Worm (Caenorhabditis elegans) whole organism, L1 larva: Measurements from ENCODE around the gene chca-1.
A peak's percentile ranks its signal among the peaks of the same experiment; 100 is the strongest.

Source experiments
- C16A3.4 ChIP-seq: fragments of 150-350 bp; optimal IDR thresholded peaks from 2 replicates; lab custom pipeline; 2014; ENCODE audit warnings: missing biosample characterization, missing genetic modification characterization
- F16B12.6 ChIP-seq: fragments of 150-350 bp; optimal IDR thresholded peaks from 2 replicates; lab custom pipeline; 2014; ENCODE audit warnings: missing biosample characterization, missing genetic modification characterization
- Y116A8C.19 ChIP-seq: sonication (generic microtip); optimal IDR thresholded peaks from 2 replicates; lab custom pipeline; 2016; ENCODE audit warnings: missing compliant biosample characterization, missing genetic modification characterization, borderline replicate concordance
- alr-1 ChIP-seq: fragments of 200-800 bp; sonication (Bioruptor generic); optimal IDR thresholded peaks from 2 replicates; lab custom pipeline; 2018; ENCODE audit warnings: borderline replicate concordance, mild to moderate bottlenecking, missing genetic modification characterization, missing compliant biosample characterization
- blmp-1 ChIP-seq: fragments of 150-350 bp; optimal IDR thresholded peaks from 2 replicates; lab custom pipeline; 2014; ENCODE audit warnings: missing biosample characterization, missing genetic modification characterization
- ceh-63 ChIP-seq: fragments of 200-800 bp; sonication (Bioruptor generic); optimal IDR thresholded peaks from 2 replicates; lab custom pipeline; 2018; ENCODE audit warnings: mild to moderate bottlenecking, missing genetic modification characterization, missing compliant biosample characterization
- ceh-8 ChIP-seq: fragments of 200-800 bp; sonication (Bioruptor generic); optimal IDR thresholded peaks from 2 replicates; lab custom pipeline; 2018; ENCODE audit warnings: mild to moderate bottlenecking, missing genetic modification characterization, moderate library complexity, missing compliant biosample characterization
- ceh-90 ChIP-seq: sonication (generic microtip); optimal IDR thresholded peaks from 2 replicates; lab custom pipeline; 2016; ENCODE audit warnings: missing genetic modification characterization, missing compliant biosample characterization
- ces-1 ChIP-seq: fragments of 150-350 bp; optimal IDR thresholded peaks from 2 replicates; lab custom pipeline; 2014; ENCODE audit warnings: missing biosample characterization, missing genetic modification reagents, missing genetic modification characterization
- efl-1 ChIP-seq, 4 experiments: fragments of 150-350 bp; optimal IDR thresholded peaks in 3 of 4; peaks in 1 of 4; 1 replicate in 1 of 4; 2 replicates in 3 of 4; lab custom pipeline; 2014; ENCODE audit warnings: missing biosample characterization in 2 of 4, missing genetic modification characterization in 2 of 4, missing genetic modification reagents in 2 of 4
- efl-3 ChIP-seq: fragments of 200-800 bp; sonication (Bioruptor generic); optimal IDR thresholded peaks from 2 replicates; lab custom pipeline; 2018; ENCODE audit warnings: mild to moderate bottlenecking, missing genetic modification characterization, missing compliant biosample characterization
- egl-27 ChIP-seq, 2 experiments: fragments of 150-350 bp in 1 of 2; sonication (generic microtip); optimal IDR thresholded peaks; 3 replicates each; lab custom pipeline; 2017 to 2018; ENCODE audit warnings: missing biosample characterization in 2 of 2, missing genetic modification characterization in 2 of 2, missing genetic modification reagents in 2 of 2
- elt-3 ChIP-seq, 6 experiments: fragments of 150-350 bp in 1 of 6; sonication (generic microtip); optimal IDR thresholded peaks; 2 replicates each; lab custom pipeline; 2017 to 2018; ENCODE audit warnings: missing biosample characterization in 6 of 6, missing genetic modification characterization in 6 of 6, inconsistent platforms in 1 of 6
- fkh-8 ChIP-seq: sonication (generic microtip); optimal IDR thresholded peaks from 2 replicates; lab custom pipeline; 2016; ENCODE audit warnings: mild to moderate bottlenecking, missing genetic modification characterization, missing compliant biosample characterization
- fos-1 ChIP-seq: fragments of 150-350 bp; optimal IDR thresholded peaks from 2 replicates; lab custom pipeline; 2014; ENCODE audit warnings: missing biosample characterization, missing genetic modification characterization
- grh-1 ChIP-seq: fragments of 200-800 bp; sonication (Bioruptor generic); IDR thresholded peaks from 2 replicates; pipeline ENCODE4 v1.3.6; 2022; ENCODE audit warnings: missing genetic modification reagents, missing genetic modification characterization, missing compliant biosample characterization
- hlh-17 ChIP-seq: fragments of 200-800 bp; sonication (Bioruptor generic); optimal IDR thresholded peaks from 2 replicates; lab custom pipeline; 2018; ENCODE audit warnings: missing genetic modification characterization, mild to moderate bottlenecking, missing compliant biosample characterization, moderate library complexity, borderline replicate concordance
- hpl-2 ChIP-seq: fragments of 150-350 bp; optimal IDR thresholded peaks from 2 replicates; lab custom pipeline; 2014; ENCODE audit warnings: missing biosample characterization, missing genetic modification reagents, missing genetic modification characterization
- isw-1 ChIP-seq: fragments of 200-800 bp; sonication (Bioruptor generic); IDR thresholded peaks from 2 replicates; pipeline ENCODE4 v1.3.6; 2022; ENCODE audit warnings: missing genetic modification characterization, missing compliant biosample characterization
- jun-1 ChIP-seq: fragments of 150-350 bp; optimal IDR thresholded peaks from 2 replicates; lab custom pipeline; 2014; ENCODE audit warnings: missing biosample characterization, missing genetic modification reagents, missing genetic modification characterization
- lin-13 ChIP-seq: fragments of 150-350 bp; optimal IDR thresholded peaks from 2 replicates; lab custom pipeline; 2014; ENCODE audit warnings: missing biosample characterization, missing genetic modification reagents, missing genetic modification characterization
- lin-35 ChIP-seq, 2 experiments: fragments of 150-350 bp; optimal IDR thresholded peaks; 2 replicates each; lab custom pipeline; 2014; ENCODE audit warnings: missing biosample characterization in 2 of 2, missing genetic modification characterization in 2 of 2, missing genetic modification reagents in 2 of 2
- lin-39 ChIP-seq: fragments of 150-350 bp; optimal IDR thresholded peaks from 2 replicates; lab custom pipeline; 2014; ENCODE audit warnings: missing biosample characterization, missing genetic modification reagents, missing genetic modification characterization
- lsy-2 ChIP-seq, 2 experiments: fragments of 150-350 bp; optimal IDR thresholded peaks; 2 replicates each; lab custom pipeline; 2014; ENCODE audit warnings: missing biosample characterization in 2 of 2, missing genetic modification characterization in 2 of 2
- mab-9 ChIP-seq: fragments of 200-800 bp; sonication (Bioruptor generic); IDR thresholded peaks from 2 replicates; pipeline ENCODE4 v1.3.6; 2022; ENCODE audit warnings: missing genetic modification reagents, missing genetic modification characterization, missing compliant biosample characterization
- mef-2 ChIP-seq: fragments of 150-350 bp; optimal IDR thresholded peaks from 2 replicates; lab custom pipeline; 2014; ENCODE audit warnings: missing biosample characterization, missing genetic modification characterization
- mep-1 ChIP-seq: fragments of 150-350 bp; optimal IDR thresholded peaks from 2 replicates; lab custom pipeline; 2014; ENCODE audit warnings: missing biosample characterization, missing genetic modification characterization
- nhr-11 ChIP-seq: fragments of 150-350 bp; optimal IDR thresholded peaks from 2 replicates; lab custom pipeline; 2014; ENCODE audit warnings: missing biosample characterization, missing genetic modification characterization
- nhr-12 ChIP-seq: sonication (generic microtip); optimal IDR thresholded peaks from 2 replicates; lab custom pipeline; 2017; ENCODE audit warnings: missing biosample characterization, missing genetic modification characterization
- nhr-19 ChIP-seq: fragments of 200-800 bp; sonication (Bioruptor generic); conservative IDR thresholded peaks from 2 replicates; pipeline ENCODE4 v1.3.6; 2022; ENCODE audit warnings: missing genetic modification characterization, missing compliant biosample characterization
- nhr-20 ChIP-seq: sonication (generic microtip); optimal IDR thresholded peaks from 2 replicates; lab custom pipeline; 2016; ENCODE audit warnings: mild to moderate bottlenecking, missing genetic modification characterization, missing compliant biosample characterization
- nhr-237 ChIP-seq: fragments of 150-350 bp; optimal IDR thresholded peaks from 2 replicates; lab custom pipeline; 2014; ENCODE audit warnings: missing biosample characterization, missing genetic modification characterization
- nhr-28 ChIP-seq: fragments of 150-350 bp; optimal IDR thresholded peaks from 2 replicates; lab custom pipeline; 2014; ENCODE audit warnings: missing biosample characterization, missing genetic modification characterization
- nhr-47 ChIP-seq: sonication (generic microtip); optimal IDR thresholded peaks from 2 replicates; lab custom pipeline; 2016; ENCODE audit warnings: mild to moderate bottlenecking, missing genetic modification characterization, moderate library complexity, missing compliant biosample characterization
- nhr-76 ChIP-seq: sonication (generic microtip); optimal IDR thresholded peaks from 2 replicates; lab custom pipeline; 2017; ENCODE audit warnings: missing biosample characterization, missing genetic modification characterization
- nhr-85 ChIP-seq: sonication (generic microtip); peaks from one replicate; lab custom pipeline; 2016; ENCODE audit warnings: missing genetic modification characterization, inconsistent platforms, missing compliant biosample characterization
- nhr-90 ChIP-seq: sonication (generic microtip); optimal IDR thresholded peaks from 2 replicates; lab custom pipeline; 2016; ENCODE audit warnings: mild to moderate bottlenecking, missing genetic modification characterization, missing compliant biosample characterization; ENCODE audit not compliant: poor library complexity
- pqm-1 ChIP-seq: sonication (generic microtip); optimal IDR thresholded peaks from 3 replicates; lab custom pipeline; 2017; ENCODE audit warnings: missing biosample characterization, missing genetic modification characterization
- skn-1 ChIP-seq: fragments of 150-350 bp; optimal IDR thresholded peaks from 2 replicates; lab custom pipeline; 2014; ENCODE audit warnings: missing biosample characterization, missing genetic modification characterization
- snpc-4 ChIP-seq: fragments of 150-350 bp; optimal IDR thresholded peaks from 2 replicates; lab custom pipeline; 2014; ENCODE audit warnings: missing biosample characterization, missing genetic modification characterization
- snu-23 ChIP-seq: sonication (generic microtip); optimal IDR thresholded peaks from 2 replicates; lab custom pipeline; 2016; ENCODE audit warnings: missing genetic modification characterization, missing compliant biosample characterization
- sup-37 ChIP-seq: fragments of 200-800 bp; sonication (Bioruptor generic); optimal IDR thresholded peaks from 2 replicates; lab custom pipeline; 2018; ENCODE audit warnings: mild to moderate bottlenecking, missing genetic modification characterization, missing compliant biosample characterization
- tbx-2 ChIP-seq: sonication (generic microtip); optimal IDR thresholded peaks from 2 replicates; lab custom pipeline; 2016; ENCODE audit warnings: missing genetic modification characterization, missing compliant biosample characterization
- tlp-1 ChIP-seq: fragments of 150-350 bp; optimal IDR thresholded peaks from 2 replicates; lab custom pipeline; 2014; ENCODE audit warnings: missing biosample characterization, missing genetic modification characterization
- unc-130 ChIP-seq: fragments of 150-350 bp; optimal IDR thresholded peaks from 2 replicates; lab custom pipeline; 2017; ENCODE audit warnings: missing biosample characterization, missing genetic modification characterization, inconsistent platforms
- unc-30 ChIP-seq: sonication (generic microtip); optimal IDR thresholded peaks from 2 replicates; lab custom pipeline; 2017; ENCODE audit warnings: missing biosample characterization, missing genetic modification characterization
- unc-62 ChIP-seq: fragments of 150-350 bp; optimal IDR thresholded peaks from 2 replicates; lab custom pipeline; 2014; ENCODE audit warnings: missing biosample characterization, missing genetic modification reagents, missing genetic modification characterization
- unc-98 ChIP-seq: fragments of 200-800 bp; sonication (Bioruptor generic); IDR thresholded peaks from 2 replicates; pipeline ENCODE4 v1.3.6; 2022; ENCODE audit warnings: missing genetic modification characterization, missing compliant biosample characterization
- vab-15 ChIP-seq: sonication (generic microtip); optimal IDR thresholded peaks from 2 replicates; lab custom pipeline; 2017; ENCODE audit warnings: missing genotype, mild to moderate bottlenecking, missing genetic modification characterization, missing compliant biosample characterization
- xbp-1 ChIP-seq: sonication (generic microtip); optimal IDR thresholded peaks from 2 replicates; lab custom pipeline; 2016; ENCODE audit warnings: missing genetic modification characterization, missing compliant biosample characterization
- zag-1 ChIP-seq: fragments of 150-350 bp; optimal IDR thresholded peaks from 2 replicates; lab custom pipeline; 2014; ENCODE audit warnings: missing biosample characterization, missing genetic modification characterization
- zip-4 ChIP-seq: fragments of 200-800 bp; sonication (Bioruptor generic); optimal IDR thresholded peaks from 2 replicates; lab custom pipeline; 2018; ENCODE audit warnings: mild to moderate bottlenecking, missing genetic modification characterization, moderate library complexity, missing compliant biosample characterization
- ztf-11 ChIP-seq, 2 experiments: sonication (generic microtip); optimal IDR thresholded peaks; 2 replicates each; lab custom pipeline; 2016 to 2017; ENCODE audit warnings: missing genetic modification characterization in 2 of 2, missing biosample characterization in 1 of 2, missing compliant biosample characterization in 1 of 2
- ztf-4 ChIP-seq: fragments of 150-350 bp; optimal IDR thresholded peaks from 2 replicates; lab custom pipeline; 2014; ENCODE audit warnings: missing biosample characterization, missing genetic modification characterization

Gene chca-1

ce11 chrIV:9669969-9670368, 18.8 kb downstream of the chca-1 start:
- no peak for TF ChIP-seq F16B12.6 (tag; lab: Kevin White, UChicago)
- TF ChIP-seq nhr-237 (tag; lab: Kevin White, UChicago) = no peak
- TF ChIP-seq zip-4 (GFP tag; lab: Kevin White, UChicago) = no peak
- no peak for TF ChIP-seq ztf-11 (tag; optimal IDR thresholded peaks at IDR 0.05; lab: Kevin White, UChicago)
- TF ChIP-seq pqm-1 (tag; lab: Kevin White, UChicago) = no peak
- no peak for TF ChIP-seq zag-1 (tag; lab: Kevin White, UChicago)
- TF ChIP-seq snu-23 (GFP tag; lab: Kevin White, UChicago) = peak; percentile 86
- no peak for TF ChIP-seq unc-98 (GFP tag; lab: Robert Waterston, UW)
- no peak for TF ChIP-seq snpc-4 (tag; lab: Kevin White, UChicago)
- TF ChIP-seq alr-1 = no peak
- no peak for TF ChIP-seq ceh-63
- TF ChIP-seq efl-3 = peak; percentile 12
- no peak for TF ChIP-seq ceh-8 (GFP tag; lab: Kevin White, UChicago)
- no peak for TF ChIP-seq sup-37 (GFP tag; lab: Kevin White, UChicago)
- peak in 2 of 6 experiments; percentile 2 to 68 for TF ChIP-seq elt-3 (tag; optimal IDR thresholded peaks at IDR 0.05; lab: Kevin White, UChicago)
- peak; percentile 88 for TF ChIP-seq mep-1
- TF ChIP-seq lsy-2 (tag; optimal IDR thresholded peaks at IDR 0.05; lab: Kevin White, UChicago) = peak; percentile 35 to 70
- peak; percentile 96 for TF ChIP-seq nhr-20 (tag; lab: Kevin White, UChicago)
- TF ChIP-seq mef-2 (tag; lab: Kevin White, UChicago) = no peak
- no peak for TF ChIP-seq ces-1 (GFP tag; lab: Kevin White, UChicago)
- TF ChIP-seq nhr-28 = no peak
- no peak for TF ChIP-seq ceh-90 (tag; lab: Kevin White, UChicago)
- peak; percentile 74 for TF ChIP-seq nhr-90 (tag; lab: Kevin White, UChicago)
- no peak for TF ChIP-seq unc-30 (tag; lab: Kevin White, UChicago)
- TF ChIP-seq nhr-12 (tag; lab: Kevin White, UChicago) = no peak
- TF ChIP-seq egl-27 (tag; optimal IDR thresholded peaks at IDR 0.05; lab: Kevin White, UChicago) = no peak
- TF ChIP-seq hlh-17 = no peak
- no peak for TF ChIP-seq unc-62 (GFP tag; lab: Kevin White, UChicago)
- peak; percentile 57 for TF ChIP-seq xbp-1
- peak; percentile 35 for TF ChIP-seq tbx-2 (tag; lab: Kevin White, UChicago)
- TF ChIP-seq vab-15 (tag; lab: Kevin White, UChicago) = no peak
- no peak for TF ChIP-seq Y116A8C.19 (tag; lab: Kevin White, UChicago)
- peak; percentile 79 for TF ChIP-seq grh-1 (GFP tag; lab: Robert Waterston, UW)
- peak; percentile 67 for TF ChIP-seq nhr-47 (tag; lab: Kevin White, UChicago)
- TF ChIP-seq lin-35 (GFP tag; optimal IDR thresholded peaks at IDR 0.05; lab: Kevin White, UChicago) = peak; percentile 39 to 75
- TF ChIP-seq lin-13 (GFP tag; lab: Kevin White, UChicago) = peak; percentile 1
- TF ChIP-seq ztf-4 (tag; lab: Kevin White, UChicago) = peak; percentile 25
- no peak for TF ChIP-seq isw-1
- TF ChIP-seq C16A3.4 = no peak
- TF ChIP-seq fos-1 (tag; lab: Kevin White, UChicago) = no peak
- TF ChIP-seq fkh-8 = no peak
- TF ChIP-seq nhr-19 (GFP tag; lab: Robert Waterston, UW) = peak; percentile 73
- TF ChIP-seq lin-39 = peak; percentile 30
- TF ChIP-seq nhr-76 (tag; lab: Kevin White, UChicago) = no peak
- TF ChIP-seq unc-130 (tag; lab: Kevin White, UChicago) = no peak
- TF ChIP-seq jun-1 (tag; lab: Kevin White, UChicago) = peak; percentile 56
- peak; percentile 7 for TF ChIP-seq nhr-11 (tag; lab: Kevin White, UChicago)
- peak; percentile 77 for TF ChIP-seq blmp-1
- peak; percentile 51 to 56 for TF ChIP-seq efl-1 (optimal IDR thresholded peaks at IDR 0.05; lab: Kevin White, UChicago)
- TF ChIP-seq efl-1 (GFP tag; optimal IDR thresholded peaks at IDR 0.05 in 1 of 2; lab: Kevin White, UChicago) = peak; percentile 30 to 95
- TF ChIP-seq tlp-1 (tag; lab: Kevin White, UChicago) = no peak
- TF ChIP-seq nhr-85 (tag; lab: Kevin White, UChicago) = peak; percentile 98
- no peak for TF ChIP-seq mab-9
- TF ChIP-seq hpl-2 (GFP tag; lab: Kevin White, UChicago) = no peak
- TF ChIP-seq skn-1 = peak; percentile 20
